Fruit fly (Drosophila melanogaster): ENCODE results near the gene CG18641.

Gene CG18641

dm6 chr2L:2362808-2363394 is 52.2 kb downstream of the CG18641 start (continued):
- TF ChIP-seq pzg (GFP tag; optimal IDR thresholded peaks at IDR 0.05) (no peak), gcm (GFP tag; optimal IDR thresholded peaks at IDR 0.05) (peak; percentile 73), CG7372 (GFP tag; IDR thresholded peaks at IDR 0.05) (no peak), ham (GFP tag; IDR thresholded peaks at IDR 0.05) (no peak), pb (GFP tag; optimal IDR thresholded peaks at IDR 0.05) (no peak), CG7839 (tag; optimal IDR thresholded peaks at IDR 0.05) (no peak), toy (GFP tag; IDR thresholded peaks at IDR 0.05) (no peak), tna (GFP tag; IDR thresholded peaks at IDR 0.05; ENCODE audit: partially characterized antibody) (peak; percentile 26; the same call in 1 of the 2 replicates), jing (GFP tag; optimal IDR thresholded peaks at IDR 0.05) (no peak), Bgb (GFP tag; IDR thresholded peaks at IDR 0.05; ENCODE audit: partially characterized antibody) (no peak), cato (GFP tag; optimal IDR thresholded peaks at IDR 0.05; ENCODE audit: borderline replicate concordance) (no peak), Blimp-1 (GFP tag; optimal IDR thresholded peaks at IDR 0.05) (peak; percentile 27), Xbp1 (GFP tag; optimal IDR thresholded peaks at IDR 0.05) (no peak), Med (GFP tag) (peak; percentile 1)

- 0 out of 4 replicates have a peak, but pooled peaks have one; percentile 21 for TF ChIP-seq chinmo (GFP tag; IDR thresholded peaks at IDR 0.05; ENCODE audit: partially characterized antibody)
- TF ChIP-seq CG8924 (tag; optimal IDR thresholded peaks at IDR 0.05), result no peak
- no peak for TF ChIP-seq CG4617 (GFP tag; optimal IDR thresholded peaks at IDR 0.05; ENCODE audit: borderline replicate concordance)
- no peak for TF ChIP-seq CG11456 (GFP tag; IDR thresholded peaks at IDR 0.05)
- TF ChIP-seq CG14710 (tag; optimal IDR thresholded peaks at IDR 0.05), result peak; percentile 12
- TF ChIP-seq exex (tag; optimal IDR thresholded peaks at IDR 0.05), result peak; percentile 41
- no peak for TF ChIP-seq CG12659 (GFP tag; optimal IDR thresholded peaks at IDR 0.05)
- no peak for TF ChIP-seq ATbp (GFP tag; optimal IDR thresholded peaks at IDR 0.05)
- TF ChIP-seq dimm (GFP tag; IDR thresholded peaks at IDR 0.05), result no peak
- TF ChIP-seq Dll (GFP tag; IDR thresholded peaks at IDR 0.05; ENCODE audit: partially characterized antibody), result no peak
- peak; percentile 52; the same call in 1 of the 3 replicates for TF ChIP-seq ci (GFP tag; IDR thresholded peaks at IDR 0.05)
- TF ChIP-seq CG8765 (GFP tag; IDR thresholded peaks at IDR 0.05), result no peak
- TF ChIP-seq hbn (GFP tag; IDR thresholded peaks at IDR 0.05; ENCODE audit: partially characterized antibody), result no peak
- peak; percentile 11 for TF ChIP-seq lab (GFP tag; optimal IDR thresholded peaks at IDR 0.05)
- no peak for TF ChIP-seq CG15073 (GFP tag; optimal IDR thresholded peaks at IDR 0.05)
- no peak for TF ChIP-seq gcm (GFP tag; optimal IDR thresholded peaks at IDR 0.05)
- no peak for TF ChIP-seq HLHmδ (GFP tag; optimal IDR thresholded peaks at IDR 0.05)
- TF ChIP-seq CG7786 (GFP tag; optimal IDR thresholded peaks at IDR 0.05), result no peak
- no peak for TF ChIP-seq Lhr (GFP tag; optimal IDR thresholded peaks at IDR 0.05)
- no peak for TF ChIP-seq CG12299 (tag; optimal IDR thresholded peaks at IDR 0.05)
- peak in 1 of 2 experiments; percentile 27 for TF ChIP-seq Pdp1 (GFP tag; optimal IDR thresholded peaks at IDR 0.05)
- no peak for TF ChIP-seq CG9727 (GFP tag; optimal IDR thresholded peaks at IDR 0.05)
- no peak for TF ChIP-seq CG17186 (GFP tag; optimal IDR thresholded peaks at IDR 0.05)
- TF ChIP-seq sug (tag; optimal IDR thresholded peaks at IDR 0.05), result peak; percentile 74
- no peak for TF ChIP-seq CG18599 (GFP tag; optimal IDR thresholded peaks at IDR 0.05)
- no peak for TF ChIP-seq Mrtf (GFP tag; IDR thresholded peaks at IDR 0.05)
- no peak for TF ChIP-seq Lpt (GFP tag; optimal IDR thresholded peaks at IDR 0.05)
- TF ChIP-seq CG3847 (GFP tag; IDR thresholded peaks at IDR 0.05), result no peak
- no peak for TF ChIP-seq dmrt11E (tag; optimal IDR thresholded peaks at IDR 0.05)
- no peak for TF ChIP-seq NfI (GFP tag; optimal IDR thresholded peaks at IDR 0.05)
- TF ChIP-seq pita (GFP tag; optimal IDR thresholded peaks at IDR 0.05), result no peak
- TF ChIP-seq CG42726 (GFP tag; IDR thresholded peaks at IDR 0.05; ENCODE audit: partially characterized antibody), result no peak
- no peak for TF ChIP-seq CG10366 (GFP tag; IDR thresholded peaks at IDR 0.05)
Observed at dm6 chr2L:2361893-2362807, 53.0 kb downstream of the CG18641 start.

All from whole organism, embryonic.